Fruit fly (Drosophila melanogaster) Kc167 (cell line): ENCODE data around the gene CG7611.

Experiments used
- Myc ChIP-seq: fragments of >200 bp; optimal IDR thresholded peaks from 2 replicates; lab custom pipeline; 2017; ENCODE audit warnings: missing external identifiers
- Sin3A ChIP-seq: fragments of >200 bp; optimal IDR thresholded peaks from 2 replicates; lab custom pipeline; 2018; ENCODE audit warnings: missing external identifiers
- h ChIP-seq: fragments of >200 bp; optimal IDR thresholded peaks from 3 replicates; lab custom pipeline; 2018; ENCODE audit warnings: missing external identifiers
- insv ChIP-seq: fragments of >200 bp; optimal IDR thresholded peaks from 3 replicates; lab custom pipeline; 2018; ENCODE audit warnings: missing external identifiers
- psq ChIP-seq: fragments of >200 bp; optimal IDR thresholded peaks from 2 replicates; lab custom pipeline; 2017; ENCODE audit warnings: missing external identifiers

DNA sequence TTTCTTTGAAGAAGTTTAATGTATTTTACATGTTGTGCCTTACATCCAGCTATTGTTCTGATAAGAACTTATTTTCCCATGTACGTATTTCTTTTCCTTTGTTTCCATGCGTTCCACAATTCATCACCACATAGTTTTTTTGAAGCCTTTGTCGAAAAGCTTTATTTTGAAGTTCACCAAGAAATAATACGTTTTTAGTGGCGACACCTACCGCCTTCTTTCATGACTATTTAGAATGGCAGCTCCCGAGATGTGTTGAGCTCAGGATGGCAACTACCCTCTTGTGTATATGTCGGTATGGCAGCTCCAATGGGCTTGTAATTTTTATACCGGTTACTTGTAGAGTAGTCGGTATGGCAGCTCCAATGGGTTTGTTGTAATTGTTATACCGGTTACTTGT is 39.1 kb upstream of the CG7611 start:
- TF ChIP-seq Myc (lab: Kevin White, UChicago) (no peak), Sin3A (no peak), h (lab: Kevin White, UChicago) (no peak), psq (lab: Kevin White, UChicago) (no peak), insv (no peak)
